Worm (Caenorhabditis elegans) whole organism, L1 larva: ENCODE measurements around the gene F16B4.5.
A peak's percentile ranks its signal among the peaks of the same experiment; 100 is the strongest.

Experiments used
- C04F5.9 ChIP-seq: sonication (generic microtip); optimal IDR thresholded peaks from 2 replicates; lab custom pipeline; 2016; ENCODE audit warnings: missing genetic modification characterization, missing compliant biosample characterization
- C16A3.4 ChIP-seq: fragments of 150-350 bp; optimal IDR thresholded peaks from 2 replicates; lab custom pipeline; 2014; ENCODE audit warnings: missing biosample characterization, missing genetic modification characterization
- C34B4.2 ChIP-seq: sonication (generic microtip); optimal IDR thresholded peaks from 2 replicates; lab custom pipeline; 2017; ENCODE audit warnings: mild to moderate bottlenecking, missing genetic modification characterization, missing compliant biosample characterization
- F16B12.6 ChIP-seq: fragments of 150-350 bp; optimal IDR thresholded peaks from 2 replicates; lab custom pipeline; 2014; ENCODE audit warnings: missing biosample characterization, missing genetic modification characterization
- alr-1 ChIP-seq: fragments of 200-800 bp; sonication (Bioruptor generic); optimal IDR thresholded peaks from 2 replicates; lab custom pipeline; 2018; ENCODE audit warnings: borderline replicate concordance, mild to moderate bottlenecking, missing genetic modification characterization, missing compliant biosample characterization
- aly-2 ChIP-seq: fragments of 150-350 bp; optimal IDR thresholded peaks from 2 replicates; lab custom pipeline; 2014; ENCODE audit warnings: missing biosample characterization, missing genetic modification characterization
- ama-1 ChIP-seq: fragments of 150-350 bp; optimal IDR thresholded peaks from 2 replicates; lab custom pipeline; 2014
- blmp-1 ChIP-seq: fragments of 150-350 bp; optimal IDR thresholded peaks from 2 replicates; lab custom pipeline; 2014; ENCODE audit warnings: missing biosample characterization, missing genetic modification characterization
- ceh-8 ChIP-seq: fragments of 200-800 bp; sonication (Bioruptor generic); optimal IDR thresholded peaks from 2 replicates; lab custom pipeline; 2018; ENCODE audit warnings: mild to moderate bottlenecking, missing genetic modification characterization, moderate library complexity, missing compliant biosample characterization
- ceh-88 ChIP-seq: fragments of 200-800 bp; sonication (Bioruptor generic); IDR thresholded peaks from 2 replicates; pipeline ENCODE4 v1.3.6; 2022; ENCODE audit warnings: missing genetic modification characterization, missing compliant biosample characterization
- ces-1 ChIP-seq: fragments of 150-350 bp; optimal IDR thresholded peaks from 2 replicates; lab custom pipeline; 2014; ENCODE audit warnings: missing biosample characterization, missing genetic modification reagents, missing genetic modification characterization
- efl-1 ChIP-seq, 4 experiments: fragments of 150-350 bp; optimal IDR thresholded peaks in 3 of 4; peaks in 1 of 4; 1 replicate in 1 of 4; 2 replicates in 3 of 4; lab custom pipeline; 2014; ENCODE audit warnings: missing biosample characterization in 2 of 4, missing genetic modification characterization in 2 of 4, missing genetic modification reagents in 2 of 4
- efl-3 ChIP-seq: fragments of 200-800 bp; sonication (Bioruptor generic); optimal IDR thresholded peaks from 2 replicates; lab custom pipeline; 2018; ENCODE audit warnings: mild to moderate bottlenecking, missing genetic modification characterization, missing compliant biosample characterization
- egl-13 ChIP-seq: sonication (generic microtip); optimal IDR thresholded peaks from 2 replicates; lab custom pipeline; 2016; ENCODE audit warnings: missing genotype, missing genetic modification reagents, missing genetic modification characterization, missing compliant biosample characterization
- elt-2 ChIP-seq: sonication (generic microtip); optimal IDR thresholded peaks from 2 replicates; lab custom pipeline; 2016; ENCODE audit warnings: missing genetic modification characterization, mild to moderate bottlenecking, inconsistent platforms, missing compliant biosample characterization, missing genetic modification reagents
- elt-3 ChIP-seq, 6 experiments: fragments of 150-350 bp in 1 of 6; sonication (generic microtip); optimal IDR thresholded peaks; 2 replicates each; lab custom pipeline; 2017 to 2018; ENCODE audit warnings: missing biosample characterization in 6 of 6, missing genetic modification characterization in 6 of 6, inconsistent platforms in 1 of 6
- fkh-10 ChIP-seq: sonication (generic microtip); optimal IDR thresholded peaks from 2 replicates; lab custom pipeline; 2017; ENCODE audit warnings: missing biosample characterization, missing genetic modification reagents, missing genetic modification characterization
- fkh-8 ChIP-seq: sonication (generic microtip); optimal IDR thresholded peaks from 2 replicates; lab custom pipeline; 2016; ENCODE audit warnings: mild to moderate bottlenecking, missing genetic modification characterization, missing compliant biosample characterization
- fos-1 ChIP-seq: fragments of 150-350 bp; optimal IDR thresholded peaks from 2 replicates; lab custom pipeline; 2014; ENCODE audit warnings: missing biosample characterization, missing genetic modification characterization
- lin-13 ChIP-seq: fragments of 150-350 bp; optimal IDR thresholded peaks from 2 replicates; lab custom pipeline; 2014; ENCODE audit warnings: missing biosample characterization, missing genetic modification reagents, missing genetic modification characterization
- lin-15B ChIP-seq: fragments of 150-350 bp; sonication (generic microtip); optimal IDR thresholded peaks from 3 replicates; lab custom pipeline; 2014; ENCODE audit warnings: missing biosample characterization, missing genetic modification characterization
- lin-39 ChIP-seq: fragments of 150-350 bp; optimal IDR thresholded peaks from 2 replicates; lab custom pipeline; 2014; ENCODE audit warnings: missing biosample characterization, missing genetic modification reagents, missing genetic modification characterization
- lir-3 ChIP-seq: sonication (generic microtip); optimal IDR thresholded peaks from 2 replicates; lab custom pipeline; 2016; ENCODE audit warnings: mild to moderate bottlenecking, missing genetic modification characterization, moderate library complexity, missing compliant biosample characterization; ENCODE audit not compliant: poor library complexity
- nhr-19 ChIP-seq: fragments of 200-800 bp; sonication (Bioruptor generic); conservative IDR thresholded peaks from 2 replicates; pipeline ENCODE4 v1.3.6; 2022; ENCODE audit warnings: missing genetic modification characterization, missing compliant biosample characterization
- nhr-76 ChIP-seq: sonication (generic microtip); optimal IDR thresholded peaks from 2 replicates; lab custom pipeline; 2017; ENCODE audit warnings: missing biosample characterization, missing genetic modification characterization
- nhr-77 ChIP-seq: fragments of 150-350 bp; optimal IDR thresholded peaks from 2 replicates; lab custom pipeline; 2014; ENCODE audit warnings: missing biosample characterization, missing genetic modification characterization
- nhr-85 ChIP-seq: sonication (generic microtip); peaks from one replicate; lab custom pipeline; 2016; ENCODE audit warnings: missing genetic modification characterization, inconsistent platforms, missing compliant biosample characterization
- nhr-90 ChIP-seq: sonication (generic microtip); optimal IDR thresholded peaks from 2 replicates; lab custom pipeline; 2016; ENCODE audit warnings: mild to moderate bottlenecking, missing genetic modification characterization, missing compliant biosample characterization; ENCODE audit not compliant: poor library complexity
- rnt-1 ChIP-seq: sonication (generic microtip); optimal IDR thresholded peaks from 2 replicates; lab custom pipeline; 2016; ENCODE audit warnings: mild to moderate bottlenecking, missing genetic modification characterization, moderate library complexity, missing compliant biosample characterization
- skn-1 ChIP-seq: fragments of 150-350 bp; optimal IDR thresholded peaks from 2 replicates; lab custom pipeline; 2014; ENCODE audit warnings: missing biosample characterization, missing genetic modification characterization
- snu-23 ChIP-seq: sonication (generic microtip); optimal IDR thresholded peaks from 2 replicates; lab custom pipeline; 2016; ENCODE audit warnings: missing genetic modification characterization, missing compliant biosample characterization
- sptf-1 ChIP-seq: fragments of 150-350 bp; optimal IDR thresholded peaks from 2 replicates; lab custom pipeline; 2014; ENCODE audit warnings: missing biosample characterization, missing genetic modification characterization
- sup-37 ChIP-seq: fragments of 200-800 bp; sonication (Bioruptor generic); optimal IDR thresholded peaks from 2 replicates; lab custom pipeline; 2018; ENCODE audit warnings: mild to moderate bottlenecking, missing genetic modification characterization, missing compliant biosample characterization
- unc-130 ChIP-seq: fragments of 150-350 bp; optimal IDR thresholded peaks from 2 replicates; lab custom pipeline; 2017; ENCODE audit warnings: missing biosample characterization, missing genetic modification characterization, inconsistent platforms
- unc-62 ChIP-seq: fragments of 150-350 bp; optimal IDR thresholded peaks from 2 replicates; lab custom pipeline; 2014; ENCODE audit warnings: missing biosample characterization, missing genetic modification reagents, missing genetic modification characterization
- ztf-11 ChIP-seq, 2 experiments: sonication (generic microtip); optimal IDR thresholded peaks; 2 replicates each; lab custom pipeline; 2016 to 2017; ENCODE audit warnings: missing genetic modification characterization in 2 of 2, missing biosample characterization in 1 of 2, missing compliant biosample characterization in 1 of 2

F16B4.5 gene

ce11 chrV:1577092-1577709, 11.0 kb upstream of the F16B4.5 start:
- TF ChIP-seq sptf-1 (tag; lab: Kevin White, UChicago) (no peak), fos-1 (tag; lab: Kevin White, UChicago) (no peak)

- TF ChIP-seq nhr-85 (tag; lab: Kevin White, UChicago) = peak; percentile 50
- no peak for TF ChIP-seq fkh-10 (GFP tag; lab: Kevin White, UChicago)
- no peak for TF ChIP-seq efl-1 (optimal IDR thresholded peaks at IDR 0.05; lab: Kevin White, UChicago)
- TF ChIP-seq efl-1 (GFP tag; optimal IDR thresholded peaks at IDR 0.05 in 1 of 2; lab: Kevin White, UChicago) = peak in 1 of 2 experiments; percentile 18
- TF ChIP-seq nhr-19 = no peak
- no peak for TF ChIP-seq C34B4.2
Observed at ce11 chrV:1578572-1579230, 9.5 kb upstream of the F16B4.5 start.

- TF ChIP-seq elt-2 (tag; lab: Kevin White, UChicago) (no peak), lin-39 (tag; lab: Kevin White, UChicago) (no peak), elt-3 (tag; optimal IDR thresholded peaks at IDR 0.05; lab: Kevin White, UChicago) (no peak), nhr-19 (no peak), nhr-85 (tag; lab: Kevin White, UChicago) (peak; percentile 71), lin-13 (GFP tag; lab: Kevin White, UChicago) (no peak), ceh-8 (GFP tag; lab: Kevin White, UChicago) (no peak), blmp-1 (tag; lab: Kevin White, UChicago) (no peak), sup-37 (GFP tag; lab: Kevin White, UChicago) (no peak), nhr-76 (tag; lab: Kevin White, UChicago) (no peak), efl-1 (optimal IDR thresholded peaks at IDR 0.05; lab: Kevin White, UChicago) (no peak), efl-1 (GFP tag; optimal IDR thresholded peaks at IDR 0.05 in 1 of 2; lab: Kevin White, UChicago) (peak in 1 of 2 experiments; percentile 53), F16B12.6 (tag; lab: Kevin White, UChicago) (no peak), efl-3 (GFP tag; lab: Kevin White, UChicago) (no peak), nhr-77 (tag; lab: Kevin White, UChicago) (no peak), ces-1 (no peak)
- TF ChIP-seq, all 84 proteins: peak for 2
Observed at ce11 chrV:1579790-1580189, 8.4 kb upstream of the F16B4.5 start.

ce11 chrV:1583242-1583641, 5.0 kb upstream of the F16B4.5 start:
- TF ChIP-seq snu-23 (GFP tag; lab: Kevin White, UChicago) (no peak), C04F5.9 (no peak), nhr-90 (no peak), fkh-8 (no peak), C16A3.4 (tag; lab: Kevin White, UChicago) (no peak), unc-130 (tag; lab: Kevin White, UChicago) (no peak), ama-1 (lab: Kevin White, UChicago) (no peak), alr-1 (tag; lab: Kevin White, UChicago) (no peak), F16B12.6 (tag; lab: Kevin White, UChicago) (no peak), sptf-1 (tag; lab: Kevin White, UChicago) (no peak), ceh-88 (GFP tag; lab: Robert Waterston, UW) (no peak), ces-1 (no peak), nhr-19 (no peak), rnt-1 (tag; lab: Kevin White, UChicago) (no peak)

- TF ChIP-seq F16B12.6 (tag; lab: Kevin White, UChicago) = no peak
- no peak for TF ChIP-seq efl-1 (optimal IDR thresholded peaks at IDR 0.05; lab: Kevin White, UChicago)
- no peak for TF ChIP-seq efl-1 (GFP tag; optimal IDR thresholded peaks at IDR 0.05 in 1 of 2; lab: Kevin White, UChicago)
- no peak for TF ChIP-seq lir-3
- TF ChIP-seq lin-15B (tag; lab: Kevin White, UChicago) = no peak
- TF ChIP-seq ces-1 = no peak
- TF ChIP-seq unc-62 = no peak
- TF ChIP-seq aly-2 (tag; lab: Kevin White, UChicago) = no peak
- TF ChIP-seq ceh-8 (GFP tag; lab: Kevin White, UChicago) = no peak
- TF ChIP-seq sptf-1 (tag; lab: Kevin White, UChicago) = no peak
- no peak for TF ChIP-seq lin-13 (GFP tag; lab: Kevin White, UChicago)
- no peak for TF ChIP-seq snu-23 (GFP tag; lab: Kevin White, UChicago)
- TF ChIP-seq sup-37 (GFP tag; lab: Kevin White, UChicago) = no peak
- no peak for TF ChIP-seq egl-13 (tag; lab: Kevin White, UChicago)
- TF ChIP-seq skn-1 (tag; lab: Kevin White, UChicago) = no peak
- no peak for TF ChIP-seq ztf-11 (tag; optimal IDR thresholded peaks at IDR 0.05; lab: Kevin White, UChicago)
Observed at ce11 chrV:1585411-1585810, 2.8 kb upstream of the F16B4.5 start, which contains the start of gene F16B4.7. TSS of gene F16B4.7 (plus strand) at chrV:1585711.
